Fruit fly (Drosophila melanogaster) whole organism, embryonic: ENCODE results near the gene PolQ.

Experiments used
- Aef1 ChIP-seq: fragments of 200-800 bp; sonication (Bioruptor generic); IDR thresholded peaks from 3 replicates; pipeline ENCODE4 v1.3.6; 2022; ENCODE audit warnings: missing biosample characterization, missing genetic modification characterization
- Bgb ChIP-seq: fragments of 200-800 bp; sonication (Bioruptor generic); IDR thresholded peaks from 2 replicates; pipeline ENCODE4 v1.3.6; 2022; ENCODE audit warnings: missing biosample characterization, missing genetic modification characterization; ENCODE audit not compliant: partially characterized antibody
- CG10147 ChIP-seq: fragments of 200-800 bp; sonication (Bioruptor generic); optimal IDR thresholded peaks from 2 replicates; lab custom pipeline; 2019; ENCODE audit warnings: missing biosample characterization, mild to moderate bottlenecking, missing genetic modification characterization, moderate library complexity
- CG10959 ChIP-seq: fragments of 200-800 bp; sonication (Bioruptor generic); IDR thresholded peaks from 2 replicates; pipeline ENCODE4 v1.3.6; 2022; ENCODE audit warnings: missing biosample characterization, missing genetic modification characterization
- CG11504 ChIP-seq: fragments of 200-800 bp; sonication (Bioruptor generic); optimal IDR thresholded peaks from 3 replicates; lab custom pipeline; 2019; ENCODE audit warnings: missing biosample characterization, mild to moderate bottlenecking, missing genetic modification characterization, moderate library complexity
- CG12299 ChIP-seq: fragments of 200-800 bp; sonication (Bioruptor generic); optimal IDR thresholded peaks from 2 replicates; lab custom pipeline; 2018; ENCODE audit warnings: missing biosample characterization, mild to moderate bottlenecking, missing genetic modification characterization
- CG12659 ChIP-seq: fragments of 200-800 bp; sonication (Bioruptor generic); optimal IDR thresholded peaks from 3 replicates; lab custom pipeline; 2017; ENCODE audit warnings: mild to moderate bottlenecking, missing biosample characterization, missing genetic modification reagents, missing genetic modification characterization
- CG13296 ChIP-seq: fragments of 200-800 bp; sonication (Bioruptor generic); optimal IDR thresholded peaks from 3 replicates; lab custom pipeline; 2018; ENCODE audit warnings: missing biosample characterization, mild to moderate bottlenecking, missing genetic modification characterization
- CG14441 ChIP-seq: fragments of 200-800 bp; sonication (Bioruptor generic); IDR thresholded peaks from 2 replicates; pipeline ENCODE4 v1.3.6; 2022; ENCODE audit warnings: missing biosample characterization, missing genetic modification characterization
- CG14965 ChIP-seq: fragments of 200-800 bp; sonication (Bioruptor generic); optimal IDR thresholded peaks from 2 replicates; lab custom pipeline; 2016; ENCODE audit warnings: missing biosample characterization, missing genetic modification characterization, borderline replicate concordance
- CG15601 ChIP-seq: fragments of 200-800 bp; sonication (Bioruptor generic); optimal IDR thresholded peaks from 3 replicates; lab custom pipeline; 2019; ENCODE audit warnings: missing biosample characterization, mild to moderate bottlenecking, missing genetic modification characterization, moderate library complexity
- CG15696 ChIP-seq: fragments of 200-800 bp; sonication (Bioruptor generic); optimal IDR thresholded peaks from 2 replicates; lab custom pipeline; 2019; ENCODE audit warnings: missing biosample characterization, mild to moderate bottlenecking, missing genetic modification characterization, moderate library complexity
- CG1647 ChIP-seq: fragments of 200-800 bp; sonication (Bioruptor generic); optimal IDR thresholded peaks from 3 replicates; lab custom pipeline; 2016; ENCODE audit warnings: missing biosample characterization, missing genetic modification characterization
- CG16813 ChIP-seq: fragments of 200-800 bp; sonication (Bioruptor generic); IDR thresholded peaks from 3 replicates; pipeline ENCODE4 v1.3.6; 2022; ENCODE audit warnings: missing biosample characterization, missing genetic modification characterization; ENCODE audit not compliant: partially characterized antibody
- CG17385 ChIP-seq: fragments of 200-800 bp; sonication (Bioruptor generic); optimal IDR thresholded peaks from 3 replicates; lab custom pipeline; 2018; ENCODE audit warnings: missing biosample characterization, mild to moderate bottlenecking, missing genetic modification characterization
- CG17802 ChIP-seq: fragments of 200-800 bp; sonication (Bioruptor generic); optimal IDR thresholded peaks from 2 replicates; lab custom pipeline; 2018; ENCODE audit warnings: missing biosample characterization, mild to moderate bottlenecking, missing genetic modification characterization, moderate library complexity
- CG18599 ChIP-seq: fragments of 200-800 bp; sonication (Bioruptor generic); optimal IDR thresholded peaks from 3 replicates; lab custom pipeline; 2017; ENCODE audit warnings: missing biosample characterization, missing genetic modification characterization, mild to moderate bottlenecking, moderate library complexity, missing genetic modification reagents
- CG18619 ChIP-seq: fragments of 200-800 bp; sonication (Bioruptor generic); optimal IDR thresholded peaks from 3 replicates; lab custom pipeline; 2017; ENCODE audit warnings: missing biosample characterization, mild to moderate bottlenecking, missing genetic modification characterization
- CG2202 ChIP-seq: fragments of 200-800 bp; sonication (Bioruptor generic); optimal IDR thresholded peaks from 2 replicates; lab custom pipeline; 2018; ENCODE audit warnings: missing biosample characterization, mild to moderate bottlenecking, missing genetic modification characterization
- CG2712 ChIP-seq: fragments of 200-800 bp; optimal IDR thresholded peaks from 3 replicates; lab custom pipeline; 2019; ENCODE audit warnings: missing biosample characterization, mild to moderate bottlenecking, missing genetic modification characterization, moderate library complexity
- CG30403 ChIP-seq: fragments of 200-800 bp; sonication (Bioruptor generic); optimal IDR thresholded peaks from 3 replicates; lab custom pipeline; 2016; ENCODE audit warnings: missing biosample characterization, missing genetic modification characterization
- CG3065 ChIP-seq: fragments of 200-800 bp; sonication (Bioruptor generic); optimal IDR thresholded peaks from 2 replicates; lab custom pipeline; 2016; ENCODE audit warnings: missing biosample characterization, missing genetic modification characterization
- CG3163 ChIP-seq: fragments of 200-800 bp; sonication (Bioruptor generic); optimal IDR thresholded peaks from 3 replicates; lab custom pipeline; 2016; ENCODE audit warnings: missing biosample characterization, missing genetic modification characterization
- CG3281 ChIP-seq: fragments of 200-800 bp; sonication (Bioruptor generic); optimal IDR thresholded peaks from 3 replicates; lab custom pipeline; 2017; ENCODE audit warnings: missing biosample characterization, mild to moderate bottlenecking, missing genetic modification characterization
- CG3407 ChIP-seq: fragments of 200-800 bp; sonication (Bioruptor generic); optimal IDR thresholded peaks from 2 replicates; lab custom pipeline; 2018; ENCODE audit warnings: missing biosample characterization, mild to moderate bottlenecking, missing genetic modification characterization
- CG42726 ChIP-seq: fragments of 200-800 bp; sonication (Bioruptor generic); IDR thresholded peaks from 2 replicates; pipeline ENCODE4 v1.3.6; 2022; ENCODE audit warnings: missing biosample characterization, missing genetic modification characterization; ENCODE audit not compliant: partially characterized antibody
- Dll ChIP-seq: fragments of 200-800 bp; sonication (Bioruptor generic); IDR thresholded peaks from 4 replicates; pipeline ENCODE4 v1.3.6; 2022; ENCODE audit warnings: missing biosample characterization, missing genetic modification characterization; ENCODE audit not compliant: partially characterized antibody
- ERR ChIP-seq: fragments of 200-800 bp; sonication (Bioruptor generic); optimal IDR thresholded peaks from 2 replicates; lab custom pipeline; 2016; ENCODE audit warnings: missing biosample characterization, missing genetic modification characterization
- HmgD ChIP-seq: fragments of 200-800 bp; sonication (Bioruptor generic); optimal IDR thresholded peaks from 3 replicates; lab custom pipeline; 2016; ENCODE audit warnings: missing biosample characterization, missing genetic modification characterization
- Kr ChIP-seq: fragments of 200-800 bp; sonication (Bioruptor generic); optimal IDR thresholded peaks from 2 replicates; lab custom pipeline; 2017; ENCODE audit warnings: missing biosample characterization, mild to moderate bottlenecking, missing genetic modification characterization
- Lpt ChIP-seq: fragments of >200 bp; optimal IDR thresholded peaks from 2 replicates; lab custom pipeline; 2018; ENCODE audit warnings: missing biosample characterization, missing genetic modification characterization
- Max ChIP-seq: fragments of 200-800 bp; sonication (Bioruptor generic); optimal IDR thresholded peaks from 2 replicates; lab custom pipeline; 2016; ENCODE audit warnings: missing biosample characterization, mild to moderate bottlenecking, missing genetic modification characterization
- Optix ChIP-seq: fragments of 200-800 bp; sonication (Bioruptor generic); IDR thresholded peaks from 3 replicates; pipeline ENCODE4 v1.3.6; 2022; ENCODE audit warnings: missing biosample characterization, missing genetic modification characterization
- Taf1 ChIP-seq: fragments of 200-800 bp; sonication (Bioruptor generic); IDR thresholded peaks from 2 replicates; pipeline ENCODE4 v1.3.6; 2022; ENCODE audit warnings: missing biosample characterization, missing genetic modification characterization
- btn ChIP-seq: fragments of 200-800 bp; sonication (Bioruptor generic); optimal IDR thresholded peaks from 2 replicates; lab custom pipeline; 2016; ENCODE audit warnings: missing biosample characterization, missing genetic modification characterization
- dimm ChIP-seq: fragments of 200-800 bp; sonication (Bioruptor generic); IDR thresholded peaks from 2 replicates; pipeline ENCODE4 v1.3.6; 2022; ENCODE audit warnings: missing biosample characterization, missing genetic modification characterization
- ems ChIP-seq: fragments of 200-800 bp; sonication (Bioruptor generic); optimal IDR thresholded peaks from 3 replicates; lab custom pipeline; 2016; ENCODE audit warnings: missing biosample characterization, missing genetic modification characterization
- hth ChIP-seq: fragments of >200 bp; optimal IDR thresholded peaks from 2 replicates; lab custom pipeline; 2017; ENCODE audit warnings: inconsistent platforms
- ind ChIP-seq: fragments of 200-800 bp; sonication (Bioruptor generic); optimal IDR thresholded peaks from 3 replicates; lab custom pipeline; 2016; ENCODE audit warnings: missing biosample characterization, missing genetic modification characterization
- lilli ChIP-seq: fragments of 200-800 bp; sonication (Bioruptor generic); optimal IDR thresholded peaks from 3 replicates; lab custom pipeline; 2016; ENCODE audit warnings: missing biosample characterization, missing genetic modification characterization
- oc ChIP-seq: fragments of 200-800 bp; sonication (Bioruptor generic); optimal IDR thresholded peaks from 2 replicates; lab custom pipeline; 2018; ENCODE audit warnings: missing biosample characterization, mild to moderate bottlenecking, missing genetic modification characterization, moderate library complexity
- pan ChIP-seq, 4 experiments: fragments of >200 bp in 3 of 4; fragments of 200-800 bp in 1 of 4; sonication (Bioruptor generic) in 1 of 4; optimal IDR thresholded peaks in 3 of 4; IDR thresholded peaks in 1 of 4; 2 replicates each; pipeline versions ENCODE4 v1.3.6 to Lab custom; 2017 to 2022; ENCODE audit warnings: missing biosample characterization in 2 of 4, missing genetic modification characterization in 2 of 4, mixed read lengths in 1 of 4
- peb ChIP-seq: fragments of 200-800 bp; sonication (Bioruptor generic); IDR thresholded peaks from 2 replicates; pipeline ENCODE4 v1.3.6; 2022; ENCODE audit warnings: missing biosample characterization, missing genetic modification characterization
- tio ChIP-seq: fragments of 200-800 bp; sonication (Bioruptor generic); optimal IDR thresholded peaks from 2 replicates; lab custom pipeline; 2017; ENCODE audit warnings: missing biosample characterization, missing genetic modification characterization, inconsistent platforms
- toy ChIP-seq: fragments of 200-800 bp; sonication (Bioruptor generic); IDR thresholded peaks from 2 replicates; pipeline ENCODE4 v1.3.6; 2022; ENCODE audit warnings: missing biosample characterization, missing genetic modification characterization
- tx ChIP-seq: fragments of 200-800 bp; sonication (Bioruptor generic); optimal IDR thresholded peaks from 2 replicates; lab custom pipeline; 2016; ENCODE audit warnings: missing biosample characterization, missing genetic modification characterization
- unc-4 ChIP-seq: fragments of 200-800 bp; sonication (Bioruptor generic); IDR thresholded peaks from 2 replicates; pipeline ENCODE4 v1.3.6; 2022; ENCODE audit warnings: missing biosample characterization, missing genetic modification characterization; ENCODE audit not compliant: partially characterized antibody
- unpg ChIP-seq: fragments of 200-800 bp; sonication (Bioruptor generic); optimal IDR thresholded peaks from 3 replicates; lab custom pipeline; 2018; ENCODE audit warnings: missing biosample characterization, mild to moderate bottlenecking, missing genetic modification characterization, moderate library complexity
- yki ChIP-seq: fragments of >200 bp; optimal IDR thresholded peaks from 3 replicates; lab custom pipeline; 2018
- z ChIP-seq: fragments of 200-800 bp; sonication (Bioruptor generic); IDR thresholded peaks from 3 replicates; pipeline ENCODE4 v1.3.6; 2022; ENCODE audit warnings: missing biosample characterization, missing genetic modification characterization

PolQ gene

dm6 chr3R:12722392-12722914 lies 10.4 kb upstream of the PolQ start, which contains the start of gene Men (continued):
- TF ChIP-seq unc-4 = no peak
- peak; percentile 39 for TF ChIP-seq CG15696 (tag; lab: Kevin White, UChicago)
- peak; percentile 53 for TF ChIP-seq CG10147
- TF ChIP-seq Lpt = no peak
- peak; percentile 62 for TF ChIP-seq CG17385
- peak; percentile 28; the same call in 1 of the 3 replicates for TF ChIP-seq Aef1 (GFP tag; lab: Robert Waterston, UW)
- no peak for TF ChIP-seq CG42726 (GFP tag; lab: Robert Waterston, UW)
- no peak for TF ChIP-seq Taf1 (GFP tag; lab: Robert Waterston, UW)
- peak; percentile 61 for TF ChIP-seq CG30403 (GFP tag; lab: Kevin White, UChicago)
- peak; percentile 61 for TF ChIP-seq CG18599
- no peak for TF ChIP-seq CG1647 (GFP tag; lab: Kevin White, UChicago)
- no peak for TF ChIP-seq pan (optimal IDR thresholded peaks at IDR 0.05; lab: Kevin White, UChicago)
- TF ChIP-seq pan (GFP tag; optimal IDR thresholded peaks at IDR 0.05 in 1 of 2, IDR thresholded peaks at IDR 0.05 in 1 of 2) = peak in 1 of 2 experiments; percentile 64
- TF ChIP-seq CG13296 = peak; percentile 74
- TF ChIP-seq CG10959 (GFP tag; lab: Robert Waterston, UW) = 0 out of 2 replicates have a peak, but pooled peaks have one; percentile 11
- TF ChIP-seq yki (lab: Kevin White, UChicago) = no peak
- no peak for TF ChIP-seq CG3163 (GFP tag; lab: Kevin White, UChicago)
- TF ChIP-seq unpg (GFP tag; lab: Kevin White, UChicago) = peak; percentile 75
- TF ChIP-seq CG11504 (tag; lab: Kevin White, UChicago) = peak; percentile 85
- peak; percentile 26 for TF ChIP-seq lilli (GFP tag; lab: Kevin White, UChicago)
- TF ChIP-seq ems = peak; percentile 19
- TF ChIP-seq CG3407 (GFP tag; lab: Kevin White, UChicago) = peak; percentile 37
- TF ChIP-seq ind = peak; percentile 55
- peak; percentile 7 for TF ChIP-seq CG2202 (tag; lab: Kevin White, UChicago)
- TF ChIP-seq Bgb (GFP tag; lab: Robert Waterston, UW) = no peak
- no peak for TF ChIP-seq dimm (GFP tag; lab: Robert Waterston, UW)
- TF ChIP-seq ERR (GFP tag; lab: Kevin White, UChicago) = no peak
- TF ChIP-seq CG3065 = no peak
- TF ChIP-seq oc (tag; lab: Kevin White, UChicago) = peak; percentile 41
- peak; percentile 73 for TF ChIP-seq CG2712
- TF ChIP-seq CG12299 = peak; percentile 15
- peak; percentile 45 for TF ChIP-seq CG18619
- no peak for TF ChIP-seq btn
- no peak for TF ChIP-seq peb
- TF ChIP-seq Optix = no peak
- TF ChIP-seq tx (GFP tag; lab: Kevin White, UChicago) = no peak
- TF ChIP-seq CG14965 (GFP tag; lab: Kevin White, UChicago) = no peak
- TF ChIP-seq CG16813 (GFP tag; lab: Robert Waterston, UW) = no peak
- TF ChIP-seq z = no peak
- TF ChIP-seq hth (lab: Kevin White, UChicago) = no peak
- TF ChIP-seq CG17802 (tag; lab: Kevin White, UChicago) = no peak
- TF ChIP-seq CG14441 (GFP tag; lab: Robert Waterston, UW) = peak; percentile 63
- peak; percentile 49 for TF ChIP-seq CG3281
- TF ChIP-seq Dll (GFP tag; lab: Robert Waterston, UW) = no peak
- TF ChIP-seq Max (GFP tag; lab: Kevin White, UChicago) = peak; percentile 21
- TF ChIP-seq CG15601 = peak; percentile 37
- no peak for TF ChIP-seq toy (GFP tag; lab: Robert Waterston, UW)
- TF ChIP-seq HmgD (GFP tag; lab: Kevin White, UChicago) = no peak
- peak; percentile 21 for TF ChIP-seq tio (GFP tag; lab: Kevin White, UChicago)
- peak; percentile 70 for TF ChIP-seq CG12659
- no peak for TF ChIP-seq Kr
